Worm (Caenorhabditis elegans) whole organism, L4 larva: ENCODE results near the gene T04F3.1.

Experiments used
- ama-1 ChIP-seq: fragments of 150-350 bp; optimal IDR thresholded peaks from 2 replicates; lab custom pipeline; 2014; ENCODE audit warnings: inconsistent platforms, mixed read lengths
- jun-1 ChIP-seq: fragments of 150-350 bp; optimal IDR thresholded peaks from 2 replicates; lab custom pipeline; 2014; ENCODE audit warnings: missing biosample characterization, missing genetic modification reagents, missing genetic modification characterization
- lin-13 ChIP-seq: fragments of 150-350 bp; optimal IDR thresholded peaks from 2 replicates; lab custom pipeline; 2014; ENCODE audit warnings: missing biosample characterization, missing genetic modification reagents, missing genetic modification characterization
- unc-62 ChIP-seq, 3 experiments: fragments of 150-350 bp in 1 of 3; sonication (generic microtip); optimal IDR thresholded peaks in 2 of 3; peaks in 1 of 3; 1 replicate in 1 of 3; 2 replicates in 2 of 3; lab custom pipeline; 2014 to 2017; ENCODE audit warnings: missing biosample characterization in 3 of 3, missing genetic modification characterization in 3 of 3, missing genetic modification reagents in 3 of 3, missing genotype in 1 of 3

DNA sequence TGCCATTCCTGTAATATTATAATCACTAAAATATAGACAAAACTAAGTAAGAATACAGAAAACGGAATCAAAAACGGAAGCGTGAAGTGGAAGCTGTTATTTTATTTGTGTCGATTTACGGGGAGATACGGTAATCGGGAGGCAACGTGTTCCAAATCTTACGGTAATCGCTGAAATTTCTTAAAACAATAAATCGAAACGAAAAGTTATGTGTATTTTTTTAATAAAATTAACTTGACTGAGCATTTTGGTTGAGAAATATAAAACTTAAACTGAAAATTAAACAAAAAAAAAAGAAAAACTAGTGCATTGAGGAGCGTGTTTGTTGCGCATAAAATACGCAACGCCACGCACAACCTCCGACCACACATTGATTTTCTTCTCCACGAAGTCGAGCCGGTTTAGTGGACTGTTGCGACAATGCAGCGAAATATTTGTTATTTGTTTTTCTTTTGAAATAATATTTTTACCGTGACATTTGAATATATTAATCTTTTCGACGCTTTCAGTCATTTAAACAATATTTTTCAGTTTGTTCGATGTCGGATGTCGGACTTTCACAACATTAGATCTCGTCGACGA is 24.6 kb downstream of the T04F3.1 start, which contains the start of the genes F55A11.1 and syx-5:
- no peak for TF ChIP-seq ama-1 (lab: Kevin White, UChicago)
- peak; percentile 71 for TF ChIP-seq lin-13 (GFP tag; lab: Kevin White, UChicago)
- TF ChIP-seq jun-1 (tag; lab: Kevin White, UChicago), result peak; percentile 10
- no peak for TF ChIP-seq unc-62 (GFP tag; optimal IDR thresholded peaks at IDR 0.05 in 1 of 2; lab: Kevin White, UChicago)
- TF ChIP-seq unc-62 (tag; optimal IDR thresholded peaks at IDR 0.05; lab: Kevin White, UChicago), result no peak
